Fruit fly (Drosophila melanogaster): Measurements from ENCODE around the gene Sytalpha.
A peak's percentile ranks its signal among the peaks of the same experiment; 100 is the strongest.

Gene Sytalpha

DNA sequence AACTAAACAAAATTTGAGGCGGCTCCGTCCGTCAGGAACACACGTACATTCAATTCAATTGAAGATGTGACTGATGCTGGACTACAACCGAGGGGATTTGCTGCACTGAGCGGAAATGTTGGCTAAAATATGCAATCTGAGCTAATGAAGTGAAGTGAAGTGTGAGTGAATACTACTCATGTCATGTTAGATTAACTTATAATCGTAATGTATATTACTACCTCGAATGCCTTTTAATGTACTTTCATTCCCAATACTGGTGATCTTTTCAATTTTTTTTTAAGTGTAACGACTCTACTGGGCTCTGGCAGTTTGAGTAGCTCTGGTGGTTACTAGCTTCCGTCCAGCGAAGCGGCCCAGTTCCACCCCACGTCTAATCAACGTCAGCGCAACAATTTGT is 9.1 kb upstream of the Sytalpha start (continued):
- TF ChIP-seq CG6272 (GFP tag; IDR thresholded peaks at IDR 0.05) (no peak), chm (GFP tag; IDR thresholded peaks at IDR 0.05) (no peak), CG12299 (tag; optimal IDR thresholded peaks at IDR 0.05) (peak; percentile 24), GATAe (GFP tag; conservative IDR thresholded peaks at IDR 0.05) (no peak), z (GFP tag; IDR thresholded peaks at IDR 0.05) (no peak), CoRest (tag; optimal IDR thresholded peaks at IDR 0.05) (peak; percentile 59), CG13296 (GFP tag; optimal IDR thresholded peaks at IDR 0.05) (no peak), CG4820 (GFP tag; optimal IDR thresholded peaks at IDR 0.05) (peak; percentile 38), aop (GFP tag; IDR thresholded peaks at IDR 0.05) (no peak), pros (GFP tag; optimal IDR thresholded peaks at IDR 0.05) (no peak), CG2202 (tag; optimal IDR thresholded peaks at IDR 0.05) (peak; percentile 50), ash1 (GFP tag; optimal IDR thresholded peaks at IDR 0.05) (no peak), fru (optimal IDR thresholded peaks at IDR 0.05) (no peak), ab (GFP tag; optimal IDR thresholded peaks at IDR 0.05) (no peak), CG17328 (GFP tag; IDR thresholded peaks at IDR 0.05) (peak; percentile 55; the same call in 1 of the 2 replicates), CG11093 (GFP tag; IDR thresholded peaks at IDR 0.05) (no peak), phol (tag; optimal IDR thresholded peaks at IDR 0.05) (peak; percentile 21), vvl (GFP tag; IDR thresholded peaks at IDR 0.05) (peak; percentile 59), CG10462 (GFP tag; optimal IDR thresholded peaks at IDR 0.05) (peak; percentile 15), PHDP (tag; optimal IDR thresholded peaks at IDR 0.05) (peak; percentile 41), cwo (GFP tag; optimal IDR thresholded peaks at IDR 0.05) (no peak), ci (GFP tag; IDR thresholded peaks at IDR 0.05) (peak; percentile 57; the same call in 1 of the 3 replicates), scrt (GFP tag; optimal IDR thresholded peaks at IDR 0.05) (no peak), CG3847 (GFP tag; IDR thresholded peaks at IDR 0.05) (no peak), Mes4 (GFP tag; optimal IDR thresholded peaks at IDR 0.05) (no peak), tap (tag; optimal IDR thresholded peaks at IDR 0.05) (no peak), oc (tag; optimal IDR thresholded peaks at IDR 0.05) (peak; percentile 68), Vsx1 (GFP tag; optimal IDR thresholded peaks at IDR 0.05) (no peak), sd (tag; optimal IDR thresholded peaks at IDR 0.05) (no peak), CG18619 (GFP tag; optimal IDR thresholded peaks at IDR 0.05) (peak; percentile 18), zen (tag; optimal IDR thresholded peaks at IDR 0.05) (no peak), Spps (tag; optimal IDR thresholded peaks at IDR 0.05) (no peak), cato (GFP tag; optimal IDR thresholded peaks at IDR 0.05; ENCODE audit: borderline replicate concordance) (peak; percentile 20), fu2 (GFP tag; optimal IDR thresholded peaks at IDR 0.05) (no peak), CG10543 (GFP tag; optimal IDR thresholded peaks at IDR 0.05) (no peak), CG12219 (GFP tag; optimal IDR thresholded peaks at IDR 0.05) (peak; percentile 59), en (GFP tag; optimal IDR thresholded peaks at IDR 0.05) (no peak), CG9797 (GFP tag; optimal IDR thresholded peaks at IDR 0.05) (no peak), eyg (GFP tag; optimal IDR thresholded peaks at IDR 0.05) (no peak), CG7928 (GFP tag; optimal IDR thresholded peaks at IDR 0.05) (no peak), sens (GFP tag) (peak; percentile 74), luna (GFP tag; optimal IDR thresholded peaks at IDR 0.05) (no peak), sob (GFP tag; IDR thresholded peaks at IDR 0.05) (peak; percentile 18; the same call in 1 of the 2 replicates), CG1792 (GFP tag; optimal IDR thresholded peaks at IDR 0.05) (no peak), sqz (GFP tag; optimal IDR thresholded peaks at IDR 0.05) (no peak), CG12071 (GFP tag; optimal IDR thresholded peaks at IDR 0.05) (no peak), Hsf (GFP tag; optimal IDR thresholded peaks at IDR 0.05) (peak; percentile 21), Chrac-16 (GFP tag; optimal IDR thresholded peaks at IDR 0.05) (peak; percentile 22), Dip3 (GFP tag; optimal IDR thresholded peaks at IDR 0.05) (peak; percentile 8), bab2 (GFP tag; optimal IDR thresholded peaks at IDR 0.05) (peak; percentile 13), Ptx1 (GFP tag; IDR thresholded peaks at IDR 0.05) (peak; percentile 47; the same call in 1 of the 2 replicates), CG1529 (GFP tag; optimal IDR thresholded peaks at IDR 0.05) (peak; percentile 49), Usf (GFP tag; optimal IDR thresholded peaks at IDR 0.05) (no peak)

All from whole organism, embryonic.